Fruit fly (Drosophila melanogaster) whole organism, embryonic: ENCODE data around the gene bor.

ENCODE experiments used
- Blimp-1 ChIP-seq: fragments of 200-800 bp; sonication (Bioruptor generic); optimal IDR thresholded peaks from 3 replicates; lab custom pipeline; 2018; ENCODE audit warnings: missing biosample characterization, missing genetic modification characterization, mild to moderate bottlenecking, moderate library complexity, missing genetic modification reagents
- CG10147 ChIP-seq: fragments of 200-800 bp; sonication (Bioruptor generic); optimal IDR thresholded peaks from 2 replicates; lab custom pipeline; 2019; ENCODE audit warnings: missing biosample characterization, mild to moderate bottlenecking, missing genetic modification characterization, moderate library complexity
- CG11696 ChIP-seq: fragments of 200-800 bp; sonication (Bioruptor generic); IDR thresholded peaks from 2 replicates; pipeline ENCODE4 v1.3.6; 2022; ENCODE audit warnings: missing biosample characterization, missing genetic modification characterization
- CG13775 ChIP-seq: fragments of 200-800 bp; sonication (Bioruptor generic); optimal IDR thresholded peaks from 3 replicates; lab custom pipeline; 2017; ENCODE audit warnings: missing biosample characterization, mild to moderate bottlenecking, missing genetic modification characterization
- CG14860 ChIP-seq: fragments of 200-800 bp; sonication (Bioruptor generic); IDR thresholded peaks from 3 replicates; pipeline ENCODE4 v1.3.6; 2022; ENCODE audit warnings: missing biosample characterization, missing genetic modification characterization; ENCODE audit not compliant: partially characterized antibody
- CG15011 ChIP-seq: fragments of 200-800 bp; sonication (Bioruptor generic); optimal IDR thresholded peaks from 3 replicates; lab custom pipeline; 2018; ENCODE audit warnings: missing biosample characterization, mild to moderate bottlenecking, missing genetic modification characterization
- CG15514 ChIP-seq: fragments of 200-800 bp; sonication (Bioruptor generic); optimal IDR thresholded peaks from 3 replicates; lab custom pipeline; 2017; ENCODE audit warnings: missing biosample characterization, missing genetic modification characterization, mild to moderate bottlenecking, moderate library complexity, missing genetic modification reagents
- CG17186 ChIP-seq: fragments of 200-800 bp; sonication (Bioruptor generic); optimal IDR thresholded peaks from 3 replicates; lab custom pipeline; 2017; ENCODE audit warnings: missing biosample characterization, missing genetic modification reagents, missing genetic modification characterization
- CG17361 ChIP-seq: fragments of 200-800 bp; sonication (Bioruptor generic); IDR thresholded peaks from 3 replicates; pipeline ENCODE4 v1.3.6; 2022; ENCODE audit warnings: missing biosample characterization, missing genetic modification characterization
- CG1832 ChIP-seq: fragments of 200-800 bp; sonication (Bioruptor generic); optimal IDR thresholded peaks from 2 replicates; lab custom pipeline; 2017; ENCODE audit warnings: missing biosample characterization, mild to moderate bottlenecking, missing genetic modification characterization, inconsistent platforms
- CG2889 ChIP-seq: fragments of 200-800 bp; sonication (Bioruptor generic); IDR thresholded peaks from 3 replicates; pipeline ENCODE4 v1.3.6; 2022; ENCODE audit warnings: missing biosample characterization, missing genetic modification characterization
- CG3065 ChIP-seq: fragments of 200-800 bp; sonication (Bioruptor generic); optimal IDR thresholded peaks from 2 replicates; lab custom pipeline; 2016; ENCODE audit warnings: missing biosample characterization, missing genetic modification characterization
- CG32772 ChIP-seq: fragments of 200-800 bp; sonication (Bioruptor generic); IDR thresholded peaks from 2 replicates; pipeline ENCODE4 v1.3.6; 2022; ENCODE audit warnings: missing biosample characterization, missing genetic modification characterization
- CG3281 ChIP-seq: fragments of 200-800 bp; sonication (Bioruptor generic); optimal IDR thresholded peaks from 3 replicates; lab custom pipeline; 2017; ENCODE audit warnings: missing biosample characterization, mild to moderate bottlenecking, missing genetic modification characterization
- CG43689 ChIP-seq: fragments of 200-800 bp; sonication (Bioruptor generic); IDR thresholded peaks from 2 replicates; pipeline ENCODE4 v1.3.6; 2022; ENCODE audit warnings: missing biosample characterization, missing genetic modification characterization
- CG4730 ChIP-seq: fragments of 200-800 bp; sonication (Bioruptor generic); IDR thresholded peaks from 2 replicates; pipeline ENCODE4 v1.3.6; 2022; ENCODE audit warnings: missing biosample characterization, missing genetic modification characterization
- Fer3 ChIP-seq: fragments of 200-800 bp; sonication (Bioruptor generic); optimal IDR thresholded peaks from 2 replicates; lab custom pipeline; 2018; ENCODE audit warnings: missing biosample characterization, mild to moderate bottlenecking, missing genetic modification characterization, moderate library complexity
- H2.0 ChIP-seq: fragments of 200-800 bp; sonication (Bioruptor generic); IDR thresholded peaks from 2 replicates; pipeline ENCODE4 v1.3.6; 2022; ENCODE audit warnings: missing biosample characterization, missing genetic modification characterization
- Hmr ChIP-seq: fragments of 200-800 bp; sonication (Bioruptor generic); optimal IDR thresholded peaks from 3 replicates; lab custom pipeline; 2017; ENCODE audit warnings: mild to moderate bottlenecking, missing biosample characterization, missing genetic modification reagents, missing genetic modification characterization
- Hsf ChIP-seq: fragments of 200-800 bp; sonication (Bioruptor generic); optimal IDR thresholded peaks from 3 replicates; lab custom pipeline; 2016; ENCODE audit warnings: missing biosample characterization, missing genetic modification characterization
- Meics ChIP-seq: fragments of 200-800 bp; sonication (Bioruptor generic); optimal IDR thresholded peaks from 2 replicates; lab custom pipeline; 2017; ENCODE audit warnings: missing biosample characterization, mild to moderate bottlenecking, missing genetic modification characterization
- Mes4 ChIP-seq: fragments of 200-800 bp; sonication (Bioruptor generic); optimal IDR thresholded peaks from 2 replicates; lab custom pipeline; 2016; ENCODE audit warnings: missing biosample characterization, missing genetic modification characterization
- Neu2 ChIP-seq: fragments of 200-800 bp; sonication (Bioruptor generic); optimal IDR thresholded peaks from 3 replicates; lab custom pipeline; 2016; ENCODE audit warnings: missing biosample characterization, missing genetic modification characterization, borderline replicate concordance
- Nf-YC ChIP-seq: fragments of 200-800 bp; optimal IDR thresholded peaks from 3 replicates; lab custom pipeline; 2019; ENCODE audit warnings: missing biosample characterization, mild to moderate bottlenecking, missing genetic modification characterization, moderate library complexity
- NfI ChIP-seq: fragments of 200-800 bp; sonication (Bioruptor generic); optimal IDR thresholded peaks from 3 replicates; lab custom pipeline; 2018; ENCODE audit warnings: missing biosample characterization, mild to moderate bottlenecking, missing genetic modification characterization, moderate library complexity
- Optix ChIP-seq: fragments of 200-800 bp; sonication (Bioruptor generic); IDR thresholded peaks from 3 replicates; pipeline ENCODE4 v1.3.6; 2022; ENCODE audit warnings: missing biosample characterization, missing genetic modification characterization
- Ssrp ChIP-seq: fragments of 200-800 bp; sonication (Bioruptor generic); optimal IDR thresholded peaks from 2 replicates; lab custom pipeline; 2018; ENCODE audit warnings: missing biosample characterization, mild to moderate bottlenecking, missing genetic modification characterization, moderate library complexity
- Xbp1 ChIP-seq: fragments of 200-800 bp; sonication (Bioruptor generic); optimal IDR thresholded peaks from 3 replicates; lab custom pipeline; 2016; ENCODE audit warnings: missing biosample characterization, mild to moderate bottlenecking, missing genetic modification characterization
- abd-A ChIP-seq: fragments of 200-800 bp; sonication (Bioruptor generic); optimal IDR thresholded peaks from 3 replicates; lab custom pipeline; 2019; ENCODE audit warnings: missing biosample characterization, mild to moderate bottlenecking, missing genetic modification characterization, moderate library complexity
- ash1 ChIP-seq: fragments of 200-800 bp; sonication (Bioruptor generic); optimal IDR thresholded peaks from 2 replicates; lab custom pipeline; 2018; ENCODE audit warnings: missing biosample characterization, mild to moderate bottlenecking, missing genetic modification characterization
- az2 ChIP-seq: fragments of 200-800 bp; sonication (Bioruptor generic); optimal IDR thresholded peaks from 3 replicates; lab custom pipeline; 2016; ENCODE audit warnings: missing biosample characterization, missing genetic modification characterization
- br ChIP-seq: fragments of >200 bp; optimal IDR thresholded peaks from 2 replicates; lab custom pipeline; 2017
- cad ChIP-seq: fragments of >200 bp; optimal IDR thresholded peaks from 2 replicates; lab custom pipeline; 2017; ENCODE audit warnings: missing biosample characterization, missing genetic modification characterization
- dpn ChIP-seq, 2 experiments: fragments of 200-800 bp; sonication (Bioruptor generic); optimal IDR thresholded peaks; 3 replicates each; lab custom pipeline; 2016; ENCODE audit warnings: missing biosample characterization in 2 of 2, missing genetic modification characterization in 2 of 2
- emc ChIP-seq: fragments of 200-800 bp; sonication (Bioruptor generic); optimal IDR thresholded peaks from 2 replicates; lab custom pipeline; 2016; ENCODE audit warnings: missing biosample characterization, missing genetic modification characterization
- ems ChIP-seq: fragments of 200-800 bp; sonication (Bioruptor generic); optimal IDR thresholded peaks from 3 replicates; lab custom pipeline; 2016; ENCODE audit warnings: missing biosample characterization, missing genetic modification characterization
- gsb ChIP-seq: fragments of 200-800 bp; sonication (Bioruptor generic); IDR thresholded peaks from 2 replicates; pipeline ENCODE4 v1.3.6; 2022; ENCODE audit warnings: missing biosample characterization, missing genetic modification characterization
- mam ChIP-seq: fragments of 200-800 bp; sonication (Bioruptor generic); optimal IDR thresholded peaks from 3 replicates; lab custom pipeline; 2016; ENCODE audit warnings: missing biosample characterization, missing genetic modification characterization
- pita ChIP-seq: fragments of 200-800 bp; sonication (Bioruptor generic); optimal IDR thresholded peaks from 2 replicates; lab custom pipeline; 2017; ENCODE audit warnings: missing biosample characterization, mild to moderate bottlenecking, missing genetic modification characterization
- rib ChIP-seq: fragments of 200-800 bp; sonication (Bioruptor generic); IDR thresholded peaks from 2 replicates; pipeline ENCODE4 v1.3.6; 2022; ENCODE audit warnings: missing biosample characterization, missing genetic modification characterization
- run ChIP-seq: fragments of 200-800 bp; sonication (Bioruptor generic); optimal IDR thresholded peaks from 3 replicates; lab custom pipeline; 2018; ENCODE audit warnings: missing biosample characterization, mild to moderate bottlenecking, missing genetic modification characterization
- sens-2 ChIP-seq: fragments of 200-800 bp; sonication (Bioruptor generic); IDR thresholded peaks from 2 replicates; pipeline ENCODE4 v1.3.6; 2022; ENCODE audit warnings: missing biosample characterization, missing genetic modification characterization
- seq ChIP-seq: fragments of 200-800 bp; sonication (Bioruptor generic); IDR thresholded peaks from 2 replicates; pipeline ENCODE4 v1.3.6; 2022; ENCODE audit warnings: missing biosample characterization, missing genetic modification characterization
- so ChIP-seq: fragments of 200-800 bp; sonication (Bioruptor generic); IDR thresholded peaks from 3 replicates; pipeline ENCODE4 v1.3.6; 2022; ENCODE audit warnings: missing biosample characterization, missing genetic modification characterization
- tll ChIP-seq, 2 experiments: fragments of 200-800 bp in 1 of 2; fragments of >200 bp in 1 of 2; sonication (Bioruptor generic) in 1 of 2; optimal IDR thresholded peaks; 2 replicates each; lab custom pipeline; 2017 to 2019; ENCODE audit warnings: missing biosample characterization in 2 of 2, missing genetic modification characterization in 2 of 2, mild to moderate bottlenecking in 1 of 2, moderate library complexity in 1 of 2
- trh ChIP-seq: fragments of 200-800 bp; sonication (Bioruptor generic); optimal IDR thresholded peaks from 2 replicates; lab custom pipeline; 2016; ENCODE audit warnings: missing biosample characterization, missing genetic modification characterization
- vvl ChIP-seq: fragments of 200-800 bp; sonication (Bioruptor generic); IDR thresholded peaks from 2 replicates; pipeline ENCODE4 v1.3.6; 2022; ENCODE audit warnings: missing biosample characterization, missing genetic modification characterization
- zen ChIP-seq: fragments of 200-800 bp; sonication (Bioruptor generic); optimal IDR thresholded peaks from 3 replicates; lab custom pipeline; 2018; ENCODE audit warnings: missing biosample characterization, mild to moderate bottlenecking, missing genetic modification characterization, moderate library complexity
- zfh2 ChIP-seq: fragments of 200-800 bp; sonication (Bioruptor generic); optimal IDR thresholded peaks from 2 replicates; lab custom pipeline; 2016; ENCODE audit warnings: missing biosample characterization, missing genetic modification characterization

Gene bor

dm6 chr3R:16247609-16248499, 16.1 kb downstream of the bor start (continued):
- TF ChIP-seq trh (GFP tag; lab: Kevin White, UChicago) (no peak), emc (GFP tag; lab: Kevin White, UChicago) (peak; percentile 68), Hmr (GFP tag; lab: Kevin White, UChicago) (peak; percentile 89), br (lab: Kevin White, UChicago) (no peak), Neu2 (GFP tag; lab: Kevin White, UChicago) (peak; percentile 43), Hsf (GFP tag; lab: Kevin White, UChicago) (peak; percentile 49), CG17186 (peak; percentile 31), Nf-YC (tag; lab: Kevin White, UChicago) (peak; percentile 66), CG43689 (GFP tag; lab: Robert Waterston, UW) (no peak), ash1 (GFP tag; lab: Kevin White, UChicago) (no peak), zen (peak; percentile 68), dpn (GFP tag; optimal IDR thresholded peaks at IDR 0.05; lab: Kevin White, UChicago) (peak; percentile 53 to 60), Ssrp (tag; lab: Kevin White, UChicago) (peak; percentile 48), Meics (peak; percentile 92), CG14860 (no peak), CG13775 (GFP tag; lab: Kevin White, UChicago) (peak; percentile 43), Optix (GFP tag; lab: Robert Waterston, UW) (0 out of 3 replicates have a peak, but pooled peaks have one; percentile 23), Blimp-1 (GFP tag; lab: Kevin White, UChicago) (peak; percentile 82), cad (GFP tag; lab: Kevin White, UChicago) (no peak), ems (GFP tag; lab: Kevin White, UChicago) (peak; percentile 44), gsb (GFP tag; lab: Robert Waterston, UW) (0 out of 2 replicates have a peak, but pooled peaks have one; percentile 18), CG3281 (GFP tag; lab: Kevin White, UChicago) (peak; percentile 94), NfI (GFP tag; lab: Kevin White, UChicago) (peak; percentile 64), Fer3 (tag; lab: Kevin White, UChicago) (peak; percentile 94), CG15011 (GFP tag; lab: Kevin White, UChicago) (peak; percentile 84), vvl (GFP tag; lab: Robert Waterston, UW) (peak; percentile 80), tll (GFP tag; optimal IDR thresholded peaks at IDR 0.05; lab: Kevin White, UChicago) (no peak), H2.0 (GFP tag; lab: Robert Waterston, UW) (peak; percentile 31; the same call in 1 of the 2 replicates), CG10147 (peak; percentile 93), CG3065 (GFP tag; lab: Kevin White, UChicago) (peak; percentile 32), zfh2 (GFP tag; lab: Kevin White, UChicago) (peak; percentile 55), az2 (peak; percentile 43), mam (peak; percentile 67), CG1832 (GFP tag; lab: Kevin White, UChicago) (peak; percentile 67), CG4730 (GFP tag; lab: Robert Waterston, UW) (peak; percentile 64), CG17361 (GFP tag; lab: Robert Waterston, UW) (peak; percentile 78), CG15514 (GFP tag; lab: Kevin White, UChicago) (peak; percentile 87), seq (GFP tag; lab: Robert Waterston, UW) (peak; percentile 47), abd-A (tag; lab: Kevin White, UChicago) (no peak), sens-2 (GFP tag; lab: Robert Waterston, UW) (no peak), so (peak; percentile 52; the same call in 1 of the 3 replicates), Mes4 (no peak), CG32772 (peak; percentile 82), rib (GFP tag; lab: Robert Waterston, UW) (no peak; the same call in 1 of the 2 replicates), Xbp1 (GFP tag; lab: Kevin White, UChicago) (peak; percentile 47), run (tag; lab: Kevin White, UChicago) (no peak), CG2889 (no peak), pita (no peak), CG11696 (GFP tag; lab: Robert Waterston, UW) (peak; percentile 65; the same call in 1 of the 2 replicates)
